Worm (Caenorhabditis elegans): Measurements from ENCODE around the gene nas-31.

DNA sequence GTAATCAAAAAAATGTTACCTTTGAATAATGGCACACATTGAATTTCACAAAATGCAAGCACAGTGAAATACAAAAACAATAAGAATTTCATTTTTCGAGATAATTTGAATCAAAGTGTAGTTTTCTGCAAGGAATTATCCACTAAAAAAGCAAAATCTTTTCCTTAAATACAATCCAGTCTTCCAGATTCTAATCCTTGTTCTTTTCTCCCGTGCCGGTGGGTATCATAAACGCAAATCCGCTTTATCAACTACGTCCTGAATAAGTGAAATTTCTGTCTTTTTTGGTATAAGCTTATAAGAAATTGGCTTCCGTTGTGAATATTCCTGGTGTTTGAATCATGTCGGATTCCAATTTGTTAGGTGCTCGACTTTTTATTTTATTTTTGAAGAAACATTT is 33.5 kb downstream of the nas-31 start:
- TF ChIP-seq dpl-1 (GFP tag; optimal IDR thresholded peaks at IDR 0.05) (no peak), lin-15B (tag; optimal IDR thresholded peaks at IDR 0.05) (no peak), aly-2 (tag; optimal IDR thresholded peaks at IDR 0.05) (peak; percentile 48), fkh-4 (tag; optimal IDR thresholded peaks at IDR 0.05; ENCODE audit: borderline replicate concordance) (no peak), swsn-7 (tag; optimal IDR thresholded peaks at IDR 0.05) (no peak), snpc-4 (tag; optimal IDR thresholded peaks at IDR 0.05) (no peak), unc-62 (GFP tag; optimal IDR thresholded peaks at IDR 0.05) (no peak), fos-1 (tag; optimal IDR thresholded peaks at IDR 0.05) (no peak), efl-1 (optimal IDR thresholded peaks at IDR 0.05) (no peak), efl-1 (GFP tag; optimal IDR thresholded peaks at IDR 0.05 in 1 of 2) (no peak), elt-2 (tag; optimal IDR thresholded peaks at IDR 0.05) (no peak), nhr-77 (tag; optimal IDR thresholded peaks at IDR 0.05) (no peak)

Data from whole organism, L1 larva.